Fruit fly (Drosophila melanogaster) whole organism, embryonic: ENCODE data around the gene CG32206.

Source experiments
- Asciz ChIP-seq: fragments of 200-800 bp; sonication (Bioruptor generic); optimal IDR thresholded peaks from 2 replicates; lab custom pipeline; 2017; ENCODE audit warnings: missing biosample characterization, mild to moderate bottlenecking, missing genetic modification characterization, missing genetic modification reagents
- Atf-2 ChIP-seq: fragments of 200-800 bp; sonication (Bioruptor generic); optimal IDR thresholded peaks from 2 replicates; lab custom pipeline; 2016; ENCODE audit warnings: missing biosample characterization, missing genetic modification characterization
- CG10209 ChIP-seq: fragments of 200-800 bp; sonication (Bioruptor generic); optimal IDR thresholded peaks from 3 replicates; lab custom pipeline; 2017; ENCODE audit warnings: missing biosample characterization, mild to moderate bottlenecking, missing genetic modification characterization, missing genetic modification reagents
- CG10267 ChIP-seq: fragments of 200-800 bp; sonication (Bioruptor generic); optimal IDR thresholded peaks from 2 replicates; lab custom pipeline; 2018; ENCODE audit warnings: missing biosample characterization, mild to moderate bottlenecking, missing genetic modification characterization, moderate library complexity
- CG13424 ChIP-seq: fragments of 200-800 bp; sonication (Bioruptor generic); optimal IDR thresholded peaks from 2 replicates; lab custom pipeline; 2019; ENCODE audit warnings: missing biosample characterization, mild to moderate bottlenecking, missing genetic modification characterization, moderate library complexity
- CG14710 ChIP-seq: fragments of 200-800 bp; sonication (Bioruptor generic); optimal IDR thresholded peaks from 3 replicates; lab custom pipeline; 2019; ENCODE audit warnings: missing biosample characterization, mild to moderate bottlenecking, missing genetic modification characterization, moderate library complexity
- CG15479 ChIP-seq: fragments of 200-800 bp; sonication (Bioruptor generic); optimal IDR thresholded peaks from 3 replicates; lab custom pipeline; 2019; ENCODE audit warnings: missing biosample characterization, mild to moderate bottlenecking, missing genetic modification characterization, moderate library complexity
- CG15601 ChIP-seq: fragments of 200-800 bp; sonication (Bioruptor generic); optimal IDR thresholded peaks from 3 replicates; lab custom pipeline; 2019; ENCODE audit warnings: missing biosample characterization, mild to moderate bottlenecking, missing genetic modification characterization, moderate library complexity
- CG1602 ChIP-seq: fragments of 200-800 bp; sonication (Bioruptor generic); optimal IDR thresholded peaks from 3 replicates; lab custom pipeline; 2016; ENCODE audit warnings: missing biosample characterization, missing genetic modification characterization
- CG16779 ChIP-seq: fragments of 200-800 bp; sonication (Bioruptor generic); IDR thresholded peaks from 2 replicates; pipeline ENCODE4 v1.3.6; 2022; ENCODE audit warnings: missing biosample characterization, missing genetic modification characterization
- CG17328 ChIP-seq: fragments of 200-800 bp; sonication (Bioruptor generic); IDR thresholded peaks from 2 replicates; pipeline ENCODE4 v1.3.6; 2022; ENCODE audit warnings: missing biosample characterization, missing genetic modification characterization
- CG2199 ChIP-seq: fragments of 200-800 bp; sonication (Bioruptor generic); IDR thresholded peaks from 3 replicates; pipeline ENCODE4 v1.3.6; 2022; ENCODE audit warnings: missing biosample characterization, missing genetic modification characterization
- CG2889 ChIP-seq: fragments of 200-800 bp; sonication (Bioruptor generic); IDR thresholded peaks from 3 replicates; pipeline ENCODE4 v1.3.6; 2022; ENCODE audit warnings: missing biosample characterization, missing genetic modification characterization
- CG31365 ChIP-seq: fragments of 200-800 bp; sonication (Bioruptor generic); optimal IDR thresholded peaks from 2 replicates; lab custom pipeline; 2018; ENCODE audit warnings: missing biosample characterization, mild to moderate bottlenecking, missing genetic modification characterization
- CG31441 ChIP-seq: fragments of 200-800 bp; sonication (Bioruptor generic); IDR thresholded peaks from 2 replicates; pipeline ENCODE4 v1.3.6; 2022; ENCODE audit warnings: missing biosample characterization, missing genetic modification characterization
- CG3838 ChIP-seq: fragments of 200-800 bp; sonication (Bioruptor generic); optimal IDR thresholded peaks from 3 replicates; lab custom pipeline; 2016; ENCODE audit warnings: missing biosample characterization, missing genetic modification characterization
- CG4424 ChIP-seq: fragments of 200-800 bp; sonication (Bioruptor generic); optimal IDR thresholded peaks from 3 replicates; lab custom pipeline; 2016; ENCODE audit warnings: missing biosample characterization, missing genetic modification characterization
- CG9876 ChIP-seq: fragments of 200-800 bp; sonication (Bioruptor generic); optimal IDR thresholded peaks from 2 replicates; lab custom pipeline; 2016; ENCODE audit warnings: missing biosample characterization, missing genetic modification characterization
- Camta ChIP-seq: fragments of 200-800 bp; sonication (Bioruptor generic); optimal IDR thresholded peaks from 2 replicates; lab custom pipeline; 2016; ENCODE audit warnings: missing biosample characterization, missing genetic modification characterization
- D19A ChIP-seq: fragments of 200-800 bp; optimal IDR thresholded peaks from 3 replicates; lab custom pipeline; 2019; ENCODE audit warnings: missing biosample characterization, mild to moderate bottlenecking, missing genetic modification characterization, moderate library complexity
- Dbx ChIP-seq: fragments of 200-800 bp; sonication (Bioruptor generic); IDR thresholded peaks from 3 replicates; pipeline ENCODE4 v1.3.6; 2022; ENCODE audit warnings: missing biosample characterization, missing genetic modification characterization
- E2f1 ChIP-seq: fragments of 200-800 bp; sonication (Bioruptor generic); IDR thresholded peaks from 2 replicates; pipeline ENCODE4 v1.3.6; 2022; ENCODE audit warnings: missing biosample characterization, missing genetic modification characterization
- HHEX ChIP-seq: fragments of 200-800 bp; sonication (Bioruptor generic); optimal IDR thresholded peaks from 3 replicates; lab custom pipeline; 2017; ENCODE audit warnings: missing biosample characterization, mild to moderate bottlenecking, missing genetic modification characterization, missing genetic modification reagents
- HLH3B ChIP-seq: fragments of 200-800 bp; sonication (Bioruptor generic); IDR thresholded peaks from 2 replicates; pipeline ENCODE4 v1.3.6; 2022; ENCODE audit warnings: missing biosample characterization, missing genetic modification characterization
- HLH54F ChIP-seq: fragments of 200-800 bp; sonication (Bioruptor generic); optimal IDR thresholded peaks from 3 replicates; lab custom pipeline; 2016; ENCODE audit warnings: missing biosample characterization, missing genetic modification characterization
- Hmx ChIP-seq: fragments of 200-800 bp; sonication (Bioruptor generic); optimal IDR thresholded peaks from 2 replicates; lab custom pipeline; 2016; ENCODE audit warnings: missing biosample characterization, missing genetic modification characterization
- Hr3 ChIP-seq: fragments of 200-800 bp; sonication (Bioruptor generic); optimal IDR thresholded peaks from 3 replicates; lab custom pipeline; 2016; ENCODE audit warnings: missing biosample characterization, missing genetic modification characterization
- Mrtf ChIP-seq: fragments of 200-800 bp; sonication (Bioruptor generic); IDR thresholded peaks from 3 replicates; pipeline ENCODE4 v1.3.6; 2022; ENCODE audit warnings: missing biosample characterization, missing genetic modification characterization
- NC2α ChIP-seq: fragments of 200-800 bp; sonication (Bioruptor generic); optimal IDR thresholded peaks from 2 replicates; lab custom pipeline; 2016; ENCODE audit warnings: missing biosample characterization, missing genetic modification characterization
- Oli ChIP-seq: fragments of 200-800 bp; sonication (Bioruptor generic); optimal IDR thresholded peaks from 2 replicates; lab custom pipeline; 2018; ENCODE audit warnings: missing biosample characterization, mild to moderate bottlenecking, missing genetic modification characterization, moderate library complexity
- Opbp ChIP-seq: fragments of 200-800 bp; sonication (Bioruptor generic); IDR thresholded peaks from 3 replicates; pipeline ENCODE4 v1.3.6; 2022; ENCODE audit warnings: missing biosample characterization, missing genetic modification characterization; ENCODE audit not compliant: partially characterized antibody
- Rfx ChIP-seq: fragments of 200-800 bp; sonication (Bioruptor generic); IDR thresholded peaks from 2 replicates; pipeline ENCODE4 v1.3.6; 2022; ENCODE audit warnings: missing biosample characterization, missing genetic modification characterization
- Ssrp ChIP-seq: fragments of 200-800 bp; sonication (Bioruptor generic); optimal IDR thresholded peaks from 2 replicates; lab custom pipeline; 2018; ENCODE audit warnings: missing biosample characterization, mild to moderate bottlenecking, missing genetic modification characterization, moderate library complexity
- ac ChIP-seq: fragments of 200-800 bp; sonication (Bioruptor generic); optimal IDR thresholded peaks from 3 replicates; lab custom pipeline; 2017; ENCODE audit warnings: missing biosample characterization, mild to moderate bottlenecking, missing genetic modification characterization
- bcd ChIP-seq: fragments of 200-800 bp; sonication (Bioruptor generic); optimal IDR thresholded peaks from 2 replicates; lab custom pipeline; 2017; ENCODE audit warnings: missing biosample characterization, mild to moderate bottlenecking, missing genetic modification characterization
- bsh ChIP-seq, 2 experiments: fragments of 200-800 bp; sonication (Bioruptor generic); optimal IDR thresholded peaks; 2 replicates each; lab custom pipeline; 2017 to 2018; ENCODE audit warnings: mild to moderate bottlenecking in 2 of 2, missing biosample characterization in 2 of 2, missing genetic modification characterization in 2 of 2, moderate library complexity in 1 of 2
- dysf ChIP-seq: fragments of 200-800 bp; sonication (Bioruptor generic); IDR thresholded peaks from 3 replicates; pipeline ENCODE4 v1.3.6; 2022; ENCODE audit warnings: missing biosample characterization, missing genetic modification characterization
- emc ChIP-seq: fragments of 200-800 bp; sonication (Bioruptor generic); optimal IDR thresholded peaks from 2 replicates; lab custom pipeline; 2016; ENCODE audit warnings: missing biosample characterization, missing genetic modification characterization
- fd96Cb ChIP-seq: fragments of 200-800 bp; sonication (Bioruptor generic); optimal IDR thresholded peaks from 2 replicates; lab custom pipeline; 2018; ENCODE audit warnings: missing biosample characterization, mild to moderate bottlenecking, missing genetic modification characterization, moderate library complexity
- fru ChIP-seq: fragments of >200 bp; optimal IDR thresholded peaks from 2 replicates; lab custom pipeline; 2017
- gem ChIP-seq: fragments of 200-800 bp; sonication (Bioruptor generic); optimal IDR thresholded peaks from 2 replicates; lab custom pipeline; 2019; ENCODE audit warnings: missing biosample characterization, mild to moderate bottlenecking, missing genetic modification characterization, moderate library complexity
- grau ChIP-seq: fragments of 200-800 bp; optimal IDR thresholded peaks from 3 replicates; lab custom pipeline; 2019; ENCODE audit warnings: missing biosample characterization, mild to moderate bottlenecking, missing genetic modification characterization, moderate library complexity
- hb ChIP-seq: fragments of 200-800 bp; sonication (Bioruptor generic); IDR thresholded peaks from 3 replicates; pipeline ENCODE4 v1.3.6; 2022; ENCODE audit warnings: missing biosample characterization, missing genetic modification characterization; ENCODE audit not compliant: partially characterized antibody
- lab ChIP-seq: fragments of 200-800 bp; sonication (Bioruptor generic); optimal IDR thresholded peaks from 3 replicates; lab custom pipeline; 2017; ENCODE audit warnings: missing biosample characterization, missing genetic modification characterization, mild to moderate bottlenecking, moderate library complexity, missing genetic modification reagents
- lov ChIP-seq, 2 experiments: fragments of 200-800 bp in 1 of 2; fragments of >200 bp in 1 of 2; sonication (Bioruptor generic) in 1 of 2; IDR thresholded peaks in 1 of 2; optimal IDR thresholded peaks in 1 of 2; 2 replicates in 1 of 2; 3 replicates in 1 of 2; pipeline versions ENCODE4 v1.3.6 to Lab custom; 2017 to 2022; ENCODE audit warnings: missing biosample characterization in 1 of 2, missing genetic modification characterization in 1 of 2
- nmo ChIP-seq: fragments of 200-800 bp; sonication (Bioruptor generic); optimal IDR thresholded peaks from 2 replicates; lab custom pipeline; 2018; ENCODE audit warnings: missing biosample characterization, mild to moderate bottlenecking, missing genetic modification characterization, moderate library complexity
- pan ChIP-seq, 4 experiments: fragments of >200 bp in 3 of 4; fragments of 200-800 bp in 1 of 4; sonication (Bioruptor generic) in 1 of 4; optimal IDR thresholded peaks in 3 of 4; IDR thresholded peaks in 1 of 4; 2 replicates each; pipeline versions ENCODE4 v1.3.6 to Lab custom; 2017 to 2022; ENCODE audit warnings: missing biosample characterization in 2 of 4, missing genetic modification characterization in 2 of 4, mixed read lengths in 1 of 4
- sens ChIP-seq: fragments of 200-800 bp; sonication (Bioruptor generic); peaks from one replicate; lab custom pipeline; 2016; ENCODE audit warnings: missing biosample characterization, missing genetic modification characterization
- slbo ChIP-seq: fragments of 200-800 bp; sonication (Bioruptor generic); IDR thresholded peaks from 2 replicates; pipeline ENCODE4 v1.3.6; 2022; ENCODE audit warnings: missing biosample characterization, missing genetic modification characterization
- ttk ChIP-seq: fragments of 200-800 bp; sonication (Bioruptor generic); IDR thresholded peaks from 2 replicates; pipeline ENCODE4 v2.1.2; 2022; ENCODE audit warnings: missing biosample characterization, missing genetic modification characterization

Gene CG32206

DNA sequence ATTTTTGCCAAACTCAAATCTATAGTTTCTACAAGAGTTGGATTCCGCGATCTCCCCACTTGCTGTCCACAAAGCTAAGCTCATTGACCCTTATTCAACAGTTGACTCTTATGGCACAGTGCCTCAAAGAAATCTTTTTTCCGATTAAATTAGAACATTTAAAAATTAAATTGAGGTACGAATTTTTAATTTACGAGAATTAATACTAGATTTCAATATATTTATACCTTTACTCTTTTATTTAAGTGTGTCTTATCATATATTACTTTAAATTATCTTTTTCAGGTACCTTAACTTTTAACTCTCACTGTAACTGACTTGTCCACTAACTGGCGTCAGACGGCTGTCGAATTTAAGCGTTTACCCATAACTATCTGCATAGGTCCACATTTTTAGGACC is 74.5 kb downstream of the CG32206 start (continued):
- no peak for TF ChIP-seq Camta (GFP tag; lab: Kevin White, UChicago)
- peak; percentile 53 for TF ChIP-seq Ssrp (tag; lab: Kevin White, UChicago)
- TF ChIP-seq Atf-2: no peak
- TF ChIP-seq CG3838: no peak
- peak; percentile 51 for TF ChIP-seq D19A
- TF ChIP-seq bsh (GFP tag; optimal IDR thresholded peaks at IDR 0.05; lab: Kevin White, UChicago): peak in 1 of 2 experiments; percentile 73
- no peak for TF ChIP-seq HLH54F (GFP tag; lab: Kevin White, UChicago)
- TF ChIP-seq HLH3B (GFP tag; lab: Robert Waterston, UW): peak; percentile 56
- TF ChIP-seq CG2889 (GFP tag; lab: Robert Waterston, UW): no peak
- no peak for TF ChIP-seq emc
- TF ChIP-seq NC2α (GFP tag; lab: Kevin White, UChicago): no peak
- TF ChIP-seq HHEX (GFP tag; lab: Kevin White, UChicago): no peak
- peak; percentile 58 for TF ChIP-seq slbo (GFP tag; lab: Robert Waterston, UW)
- no peak for TF ChIP-seq CG31365
- peak; percentile 65 for TF ChIP-seq dysf (GFP tag; lab: Robert Waterston, UW)
- TF ChIP-seq E2f1: peak; percentile 50; the same call in 1 of the 2 replicates
- peak; percentile 78 for TF ChIP-seq gem (tag; lab: Kevin White, UChicago)
- TF ChIP-seq Dbx (GFP tag; lab: Robert Waterston, UW): 0 out of 3 replicates have a peak, but pooled peaks have one; percentile 7
- no peak for TF ChIP-seq Hmx
- peak; percentile 4 for TF ChIP-seq CG1602 (GFP tag; lab: Kevin White, UChicago)
- TF ChIP-seq Mrtf (GFP tag; lab: Robert Waterston, UW): 0 out of 3 replicates have a peak, but pooled peaks have one; percentile 13
- TF ChIP-seq bcd: peak; percentile 10
- TF ChIP-seq Rfx (GFP tag; lab: Robert Waterston, UW): peak; percentile 48
- TF ChIP-seq Oli: peak; percentile 59
- TF ChIP-seq fru (lab: Kevin White, UChicago): no peak
- peak; percentile 2 for TF ChIP-seq Asciz
- peak; percentile 70 for TF ChIP-seq CG31441 (GFP tag; lab: Robert Waterston, UW)
- TF ChIP-seq CG17328 (GFP tag; lab: Robert Waterston, UW): peak; percentile 31; the same call in 1 of the 2 replicates
- TF ChIP-seq CG2199 (GFP tag; lab: Robert Waterston, UW): no peak
- TF ChIP-seq Opbp (GFP tag; lab: Robert Waterston, UW): no peak
- TF ChIP-seq Hr3 (GFP tag; lab: Kevin White, UChicago): peak; percentile 15
- TF ChIP-seq sens (GFP tag; lab: Kevin White, UChicago): peak; percentile 64
- peak; percentile 56 for TF ChIP-seq ttk (GFP tag; lab: Robert Waterston, UW)
- peak; percentile 57 for TF ChIP-seq grau (tag; lab: Kevin White, UChicago)
- no peak for TF ChIP-seq lov (optimal IDR thresholded peaks at IDR 0.05; lab: Kevin White, UChicago)
- 0 out of 3 replicates have a peak, but pooled peaks have one; percentile 15 for TF ChIP-seq lov (GFP tag; IDR thresholded peaks at IDR 0.05; lab: Robert Waterston, UW)
- no peak for TF ChIP-seq hb (GFP tag; lab: Robert Waterston, UW)
- no peak for TF ChIP-seq CG15479 (GFP tag; lab: Kevin White, UChicago)
- TF ChIP-seq CG4424 (GFP tag; lab: Kevin White, UChicago): peak; percentile 61
- no peak for TF ChIP-seq pan (optimal IDR thresholded peaks at IDR 0.05; lab: Kevin White, UChicago)
- peak in 1 of 2 experiments; percentile 63 for TF ChIP-seq pan (GFP tag; optimal IDR thresholded peaks at IDR 0.05 in 1 of 2, IDR thresholded peaks at IDR 0.05 in 1 of 2)
- peak; percentile 50 for TF ChIP-seq CG10267 (tag; lab: Kevin White, UChicago)
- no peak for TF ChIP-seq CG16779 (GFP tag; lab: Robert Waterston, UW)
- peak; percentile 61 for TF ChIP-seq nmo (GFP tag; lab: Kevin White, UChicago)
- peak; percentile 27 for TF ChIP-seq lab (GFP tag; lab: Kevin White, UChicago)
- TF ChIP-seq CG15601 (tag; lab: Kevin White, UChicago): peak; percentile 16
- peak; percentile 24 for TF ChIP-seq CG14710 (tag; lab: Kevin White, UChicago)
- no peak for TF ChIP-seq CG9876 (GFP tag; lab: Kevin White, UChicago)
- peak; percentile 7 for TF ChIP-seq CG10209 (GFP tag; lab: Kevin White, UChicago)
- TF ChIP-seq fd96Cb (tag; lab: Kevin White, UChicago): peak; percentile 41
- peak; percentile 52 for TF ChIP-seq CG13424 (tag; lab: Kevin White, UChicago)
- no peak for TF ChIP-seq ac (GFP tag; lab: Kevin White, UChicago)
